Fruit fly (Drosophila melanogaster): ENCODE data around the gene Ubi-p63E.

DNA sequence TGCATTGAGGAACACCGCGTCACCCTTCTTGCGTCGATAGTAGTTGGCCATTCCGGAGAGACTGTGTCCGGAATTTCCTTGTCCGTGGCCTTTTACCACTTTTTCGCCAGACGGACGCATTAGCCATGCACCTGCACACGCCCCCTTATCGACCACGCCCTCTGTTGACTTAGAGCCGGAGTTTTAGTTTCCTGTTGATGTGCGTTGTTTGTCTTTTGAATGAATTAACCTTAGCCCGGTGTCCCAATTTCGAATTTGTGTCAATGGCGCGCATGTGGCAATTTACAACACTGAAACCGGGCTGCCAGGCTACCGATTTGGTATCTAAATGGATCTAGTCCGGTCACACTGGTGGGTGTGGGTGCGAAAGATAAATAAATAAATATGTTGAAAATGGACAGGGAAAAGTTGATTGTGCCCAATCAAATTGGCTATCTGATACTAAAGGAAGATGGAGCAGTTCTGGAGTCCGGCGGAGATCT, 6.4 kb downstream of the Ubi-p63E start, which contains the start of the genes Gr63a and Lamtor4:
- TF ChIP-seq Rel (GFP tag; optimal IDR thresholded peaks at IDR 0.05) (no peak), Rel (tag; optimal IDR thresholded peaks at IDR 0.05) (peak; percentile 57), foxo (GFP tag; optimal IDR thresholded peaks at IDR 0.05) (peak in 1 of 2 experiments; percentile 33), h (GFP tag; optimal IDR thresholded peaks at IDR 0.05) (peak; percentile 41), Vsx2 (GFP tag; optimal IDR thresholded peaks at IDR 0.05; ENCODE audit: partially characterized antibody) (no peak), pan (optimal IDR thresholded peaks at IDR 0.05) (no peak), CrebA (GFP tag; optimal IDR thresholded peaks at IDR 0.05; ENCODE audit: borderline replicate concordance) (no peak), HLH106 (tag; optimal IDR thresholded peaks at IDR 0.05) (peak; percentile 11), jim (GFP tag; optimal IDR thresholded peaks at IDR 0.05) (no peak), Jra (GFP tag; optimal IDR thresholded peaks at IDR 0.05) (no peak), br (GFP tag; optimal IDR thresholded peaks at IDR 0.05) (peak; percentile 13), GATAd (GFP tag; optimal IDR thresholded peaks at IDR 0.05) (no peak), usp (GFP tag; optimal IDR thresholded peaks at IDR 0.05) (no peak), psq (GFP tag; optimal IDR thresholded peaks at IDR 0.05) (peak; percentile 32)

Measured in whole organism, wandering third instar larva.